Worm (Caenorhabditis elegans) whole organism, L1 larva: ENCODE data around the gene nspb-1.

Experiments
- C04F5.9 ChIP-seq: sonication (generic microtip); optimal IDR thresholded peaks from 2 replicates; lab custom pipeline; 2016; ENCODE audit warnings: missing genetic modification characterization, missing compliant biosample characterization
- F16B12.6 ChIP-seq: fragments of 150-350 bp; optimal IDR thresholded peaks from 2 replicates; lab custom pipeline; 2014; ENCODE audit warnings: missing biosample characterization, missing genetic modification characterization
- Y116A8C.19 ChIP-seq: sonication (generic microtip); optimal IDR thresholded peaks from 2 replicates; lab custom pipeline; 2016; ENCODE audit warnings: missing compliant biosample characterization, missing genetic modification characterization, borderline replicate concordance
- aha-1 ChIP-seq: fragments of 150-350 bp; optimal IDR thresholded peaks from 2 replicates; lab custom pipeline; 2014; ENCODE audit warnings: missing biosample characterization, missing genetic modification characterization
- ama-1 ChIP-seq: fragments of 150-350 bp; optimal IDR thresholded peaks from 2 replicates; lab custom pipeline; 2014
- blmp-1 ChIP-seq: fragments of 150-350 bp; optimal IDR thresholded peaks from 2 replicates; lab custom pipeline; 2014; ENCODE audit warnings: missing biosample characterization, missing genetic modification characterization
- ceh-82 ChIP-seq, 3 experiments: fragments of 150-350 bp in 1 of 3; sonication (generic microtip) in 2 of 3; optimal IDR thresholded peaks; 2 replicates each; lab custom pipeline; 2014 to 2017; ENCODE audit warnings: missing biosample characterization in 3 of 3, missing genetic modification characterization in 3 of 3
- ceh-88 ChIP-seq: fragments of 200-800 bp; sonication (Bioruptor generic); IDR thresholded peaks from 2 replicates; pipeline ENCODE4 v1.3.6; 2022; ENCODE audit warnings: missing genetic modification characterization, missing compliant biosample characterization
- dpl-1 ChIP-seq, 3 experiments: fragments of 150-350 bp in 2 of 3; sonication (generic microtip) in 1 of 3; optimal IDR thresholded peaks; 2 replicates each; lab custom pipeline; 2014 to 2017; ENCODE audit warnings: missing biosample characterization in 3 of 3, missing genetic modification characterization in 3 of 3, missing genetic modification reagents in 3 of 3
- efl-1 ChIP-seq, 4 experiments: fragments of 150-350 bp; optimal IDR thresholded peaks in 3 of 4; peaks in 1 of 4; 1 replicate in 1 of 4; 2 replicates in 3 of 4; lab custom pipeline; 2014; ENCODE audit warnings: missing biosample characterization in 2 of 4, missing genetic modification characterization in 2 of 4, missing genetic modification reagents in 2 of 4
- ets-5 ChIP-seq: fragments of 200-800 bp; sonication (Bioruptor generic); IDR thresholded peaks from 2 replicates; pipeline ENCODE4 v1.3.6; 2022; ENCODE audit warnings: missing genetic modification characterization, missing compliant biosample characterization
- fkh-10 ChIP-seq: sonication (generic microtip); optimal IDR thresholded peaks from 2 replicates; lab custom pipeline; 2017; ENCODE audit warnings: missing biosample characterization, missing genetic modification reagents, missing genetic modification characterization
- fkh-8 ChIP-seq: sonication (generic microtip); optimal IDR thresholded peaks from 2 replicates; lab custom pipeline; 2016; ENCODE audit warnings: mild to moderate bottlenecking, missing genetic modification characterization, missing compliant biosample characterization
- fos-1 ChIP-seq: fragments of 150-350 bp; optimal IDR thresholded peaks from 2 replicates; lab custom pipeline; 2014; ENCODE audit warnings: missing biosample characterization, missing genetic modification characterization
- irx-1 ChIP-seq: sonication (generic microtip); optimal IDR thresholded peaks from 2 replicates; lab custom pipeline; 2016; ENCODE audit warnings: missing genetic modification characterization, missing compliant biosample characterization
- isw-1 ChIP-seq: fragments of 200-800 bp; sonication (Bioruptor generic); IDR thresholded peaks from 2 replicates; pipeline ENCODE4 v1.3.6; 2022; ENCODE audit warnings: missing genetic modification characterization, missing compliant biosample characterization
- jun-1 ChIP-seq: fragments of 150-350 bp; optimal IDR thresholded peaks from 2 replicates; lab custom pipeline; 2014; ENCODE audit warnings: missing biosample characterization, missing genetic modification reagents, missing genetic modification characterization
- lin-14 ChIP-seq: fragments of 200-800 bp; sonication (Bioruptor generic); optimal IDR thresholded peaks from 2 replicates; lab custom pipeline; 2018; ENCODE audit warnings: mild to moderate bottlenecking, missing genetic modification characterization, moderate library complexity, missing compliant biosample characterization
- lin-15B ChIP-seq: fragments of 150-350 bp; sonication (generic microtip); optimal IDR thresholded peaks from 3 replicates; lab custom pipeline; 2014; ENCODE audit warnings: missing biosample characterization, missing genetic modification characterization
- lin-35 ChIP-seq, 2 experiments: fragments of 150-350 bp; optimal IDR thresholded peaks; 2 replicates each; lab custom pipeline; 2014; ENCODE audit warnings: missing biosample characterization in 2 of 2, missing genetic modification characterization in 2 of 2, missing genetic modification reagents in 2 of 2
- lir-3 ChIP-seq: sonication (generic microtip); optimal IDR thresholded peaks from 2 replicates; lab custom pipeline; 2016; ENCODE audit warnings: mild to moderate bottlenecking, missing genetic modification characterization, moderate library complexity, missing compliant biosample characterization; ENCODE audit not compliant: poor library complexity
- mab-9 ChIP-seq: fragments of 200-800 bp; sonication (Bioruptor generic); IDR thresholded peaks from 2 replicates; pipeline ENCODE4 v1.3.6; 2022; ENCODE audit warnings: missing genetic modification reagents, missing genetic modification characterization, missing compliant biosample characterization
- mdl-1 ChIP-seq, 2 experiments: fragments of 150-350 bp; optimal IDR thresholded peaks; 2 replicates each; lab custom pipeline; 2014 to 2017; ENCODE audit warnings: missing biosample characterization in 2 of 2, missing genetic modification characterization in 2 of 2, inconsistent platforms in 1 of 2
- mep-1 ChIP-seq: fragments of 150-350 bp; optimal IDR thresholded peaks from 2 replicates; lab custom pipeline; 2014; ENCODE audit warnings: missing biosample characterization, missing genetic modification characterization
- nhr-11 ChIP-seq: fragments of 150-350 bp; optimal IDR thresholded peaks from 2 replicates; lab custom pipeline; 2014; ENCODE audit warnings: missing biosample characterization, missing genetic modification characterization
- nhr-19 ChIP-seq: fragments of 200-800 bp; sonication (Bioruptor generic); conservative IDR thresholded peaks from 2 replicates; pipeline ENCODE4 v1.3.6; 2022; ENCODE audit warnings: missing genetic modification characterization, missing compliant biosample characterization
- nhr-47 ChIP-seq: sonication (generic microtip); optimal IDR thresholded peaks from 2 replicates; lab custom pipeline; 2016; ENCODE audit warnings: mild to moderate bottlenecking, missing genetic modification characterization, moderate library complexity, missing compliant biosample characterization
- nhr-71 ChIP-seq: sonication (generic microtip); optimal IDR thresholded peaks from 2 replicates; lab custom pipeline; 2016; ENCODE audit warnings: mild to moderate bottlenecking, missing genetic modification characterization, moderate library complexity, missing compliant biosample characterization
- nhr-77 ChIP-seq: fragments of 150-350 bp; optimal IDR thresholded peaks from 2 replicates; lab custom pipeline; 2014; ENCODE audit warnings: missing biosample characterization, missing genetic modification characterization
- nhr-84 ChIP-seq: sonication (generic microtip); optimal IDR thresholded peaks from 2 replicates; lab custom pipeline; 2017; ENCODE audit warnings: missing biosample characterization, missing genetic modification characterization
- nhr-85 ChIP-seq: sonication (generic microtip); peaks from one replicate; lab custom pipeline; 2016; ENCODE audit warnings: missing genetic modification characterization, inconsistent platforms, missing compliant biosample characterization
- pax-3 ChIP-seq: fragments of 200-800 bp; sonication (Bioruptor generic); optimal IDR thresholded peaks from 2 replicates; lab custom pipeline; 2018; ENCODE audit warnings: mild to moderate bottlenecking, missing genetic modification characterization, moderate library complexity, missing compliant biosample characterization
- swsn-7 ChIP-seq: sonication (generic microtip); optimal IDR thresholded peaks from 2 replicates; lab custom pipeline; 2016; ENCODE audit warnings: missing genetic modification characterization, missing compliant biosample characterization
- tbx-2 ChIP-seq: sonication (generic microtip); optimal IDR thresholded peaks from 2 replicates; lab custom pipeline; 2016; ENCODE audit warnings: missing genetic modification characterization, missing compliant biosample characterization
- unc-86 ChIP-seq: sonication (generic microtip); optimal IDR thresholded peaks from 2 replicates; lab custom pipeline; 2016; ENCODE audit warnings: missing genetic modification characterization, missing compliant biosample characterization
- ztf-11 ChIP-seq, 2 experiments: sonication (generic microtip); optimal IDR thresholded peaks; 2 replicates each; lab custom pipeline; 2016 to 2017; ENCODE audit warnings: missing genetic modification characterization in 2 of 2, missing biosample characterization in 1 of 2, missing compliant biosample characterization in 1 of 2
- ztf-4 ChIP-seq: fragments of 150-350 bp; optimal IDR thresholded peaks from 2 replicates; lab custom pipeline; 2014; ENCODE audit warnings: missing biosample characterization, missing genetic modification characterization

nspb-1 gene

DNA sequence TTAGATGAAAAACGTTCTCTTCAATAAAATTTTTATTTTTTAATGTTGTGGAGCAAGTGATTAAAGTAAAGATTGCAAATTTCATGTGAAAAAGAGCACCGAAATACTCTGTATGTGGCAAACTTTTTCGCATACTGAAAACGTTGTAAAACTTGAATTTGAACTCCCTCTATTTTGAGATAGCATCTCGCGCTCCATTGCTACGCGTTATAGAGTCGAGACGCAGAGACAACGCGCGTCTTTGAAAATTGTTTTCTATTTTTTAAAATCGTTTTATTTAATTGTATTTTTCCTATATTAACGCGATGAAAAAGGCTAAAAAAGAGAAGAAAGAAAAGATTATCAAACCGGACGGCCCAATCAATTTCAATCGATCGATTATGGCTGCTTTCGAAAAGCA lies 42.3 kb downstream of the nspb-1 start, which contains the start of gene fan-1 (continued):
- peak; percentile 48 for TF ChIP-seq unc-86 (tag; lab: Kevin White, UChicago)
- peak; percentile 42 for TF ChIP-seq blmp-1 (tag; lab: Kevin White, UChicago)
- TF ChIP-seq nhr-77 (tag; lab: Kevin White, UChicago) = peak; percentile 2
- TF ChIP-seq F16B12.6 (tag; lab: Kevin White, UChicago) = peak; percentile 40
- peak; percentile 55 for TF ChIP-seq isw-1 (GFP tag; lab: Robert Waterston, UW)
- TF ChIP-seq nhr-71 (tag; lab: Kevin White, UChicago) = peak; percentile 83
- TF ChIP-seq fos-1 = peak; percentile 49
- TF ChIP-seq C04F5.9 (tag; lab: Kevin White, UChicago) = no peak
- no peak for TF ChIP-seq ceh-88 (GFP tag; lab: Robert Waterston, UW)
- peak; percentile 74 for TF ChIP-seq nhr-47 (tag; lab: Kevin White, UChicago)
- peak; percentile 63 for TF ChIP-seq tbx-2 (tag; lab: Kevin White, UChicago)
- TF ChIP-seq nhr-85 = peak; percentile 69
- TF ChIP-seq aha-1 (tag; lab: Kevin White, UChicago) = no peak
- TF ChIP-seq, all 84 proteins: peak for 39

DNA sequence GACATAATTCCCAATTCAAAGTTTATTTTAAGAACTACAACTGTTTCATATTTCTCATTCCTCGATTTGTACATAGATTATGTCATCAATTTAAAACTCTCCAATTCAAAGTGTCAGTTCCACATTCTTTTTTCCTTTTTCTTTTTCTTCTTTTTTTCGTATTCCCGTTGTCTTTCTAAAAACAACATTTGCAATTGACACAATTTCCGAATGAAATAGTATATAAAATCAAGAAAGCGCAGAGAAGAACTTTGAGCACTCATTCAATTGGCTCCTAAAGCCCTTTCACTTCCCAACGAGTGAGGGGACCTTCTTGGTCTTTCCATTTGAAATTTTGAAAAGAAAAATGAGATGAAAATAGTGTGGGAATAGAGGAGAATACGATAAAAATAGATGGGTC lies 43.5 kb downstream of the nspb-1 start:
- TF ChIP-seq jun-1 (no peak), nhr-84 (tag; lab: Kevin White, UChicago) (no peak), lin-15B (tag; lab: Kevin White, UChicago) (no peak), fkh-10 (GFP tag; lab: Kevin White, UChicago) (peak; percentile 56), ama-1 (lab: Kevin White, UChicago) (no peak), unc-86 (tag; lab: Kevin White, UChicago) (no peak), pax-3 (tag; lab: Kevin White, UChicago) (no peak), ztf-4 (tag; lab: Kevin White, UChicago) (no peak), nhr-19 (GFP tag; lab: Robert Waterston, UW) (no peak), dpl-1 (GFP tag; optimal IDR thresholded peaks at IDR 0.05; lab: Kevin White, UChicago) (no peak), efl-1 (optimal IDR thresholded peaks at IDR 0.05; lab: Kevin White, UChicago) (peak in 1 of 2 experiments; percentile 3), efl-1 (GFP tag; optimal IDR thresholded peaks at IDR 0.05 in 1 of 2; lab: Kevin White, UChicago) (no peak), lin-14 (GFP tag; lab: Kevin White, UChicago) (peak; percentile 56)

DNA sequence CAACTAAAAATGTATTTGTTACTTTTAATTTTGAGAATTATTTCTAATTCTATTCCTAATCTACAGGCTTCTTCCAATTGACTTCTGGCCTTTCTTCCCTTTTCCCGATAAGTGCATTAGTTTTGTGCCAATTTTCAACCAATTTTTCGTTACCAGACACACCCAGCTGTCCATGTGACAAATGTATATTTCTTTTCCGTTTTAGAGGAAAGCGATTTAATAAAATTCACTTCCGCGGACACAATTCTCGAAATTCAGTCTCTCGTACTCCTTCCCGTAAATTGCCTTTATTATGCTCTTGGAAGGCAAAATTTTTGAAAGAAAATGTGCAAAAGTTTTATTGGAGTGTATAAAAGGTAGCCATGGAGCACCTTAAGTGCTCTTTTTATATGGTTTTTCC lies 47.9 kb downstream of the nspb-1 start:
- TF ChIP-seq unc-86 (tag; lab: Kevin White, UChicago) (no peak), nhr-71 (tag; lab: Kevin White, UChicago) (peak; percentile 43), mdl-1 (tag; optimal IDR thresholded peaks at IDR 0.05; lab: Kevin White, UChicago) (no peak), lir-3 (tag; lab: Kevin White, UChicago) (no peak), dpl-1 (GFP tag; optimal IDR thresholded peaks at IDR 0.05; lab: Kevin White, UChicago) (no peak), fkh-8 (tag; lab: Kevin White, UChicago) (peak; percentile 79), tbx-2 (tag; lab: Kevin White, UChicago) (no peak), lin-14 (GFP tag; lab: Kevin White, UChicago) (peak; percentile 67), mab-9 (0 out of 2 replicates have a peak, but pooled peaks have one; percentile 25), ztf-11 (tag; optimal IDR thresholded peaks at IDR 0.05; lab: Kevin White, UChicago) (no peak), nhr-47 (tag; lab: Kevin White, UChicago) (peak; percentile 46), mep-1 (peak; percentile 6), nhr-11 (tag; lab: Kevin White, UChicago) (no peak), ets-5 (no peak), Y116A8C.19 (tag; lab: Kevin White, UChicago) (no peak), nhr-84 (tag; lab: Kevin White, UChicago) (no peak), swsn-7 (tag; lab: Kevin White, UChicago) (no peak), lin-35 (GFP tag; optimal IDR thresholded peaks at IDR 0.05; lab: Kevin White, UChicago) (no peak), efl-1 (optimal IDR thresholded peaks at IDR 0.05; lab: Kevin White, UChicago) (peak in 1 of 2 experiments; percentile 12), efl-1 (GFP tag; optimal IDR thresholded peaks at IDR 0.05 in 1 of 2; lab: Kevin White, UChicago) (no peak), nhr-85 (no peak)

DNA sequence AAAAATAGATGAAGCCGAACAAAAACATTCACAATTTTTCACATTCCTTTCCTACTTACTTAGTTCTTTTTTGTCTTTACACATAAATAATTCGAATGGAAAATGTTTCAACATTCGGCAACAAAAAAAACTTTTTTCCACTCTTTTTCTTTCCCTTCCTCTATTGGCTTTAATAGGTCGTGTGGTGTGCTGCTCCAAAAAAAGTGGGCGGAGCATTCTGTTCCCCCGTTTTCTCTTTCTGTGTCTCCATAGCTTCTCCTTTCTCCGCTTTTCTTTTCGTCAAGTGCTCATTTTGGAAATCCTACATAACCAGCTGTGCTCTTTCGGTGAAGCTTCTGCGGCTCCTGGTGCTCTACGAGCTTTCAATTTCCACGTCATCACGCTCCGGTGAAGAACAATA lies 49.5 kb downstream of the nspb-1 start, which contains the start of gene C01G5.25:
Gene C01G5.25, plus strand, starts transcription at position 250 of the 400 bp plus-strand sequence.
- TF ChIP-seq unc-86 (tag; lab: Kevin White, UChicago) = peak; percentile 56
- no peak for TF ChIP-seq irx-1
- peak in 1 of 3 experiments; percentile 12 for TF ChIP-seq dpl-1 (GFP tag; optimal IDR thresholded peaks at IDR 0.05; lab: Kevin White, UChicago)
- no peak for TF ChIP-seq nhr-11 (tag; lab: Kevin White, UChicago)
- TF ChIP-seq lin-14 (GFP tag; lab: Kevin White, UChicago) = peak; percentile 69
- peak; percentile 2 for TF ChIP-seq fkh-8 (tag; lab: Kevin White, UChicago)
- peak in 1 of 3 experiments; percentile 23 for TF ChIP-seq ceh-82 (tag; optimal IDR thresholded peaks at IDR 0.05; lab: Kevin White, UChicago)
